Fruit fly (Drosophila melanogaster) whole organism, pupa: ENCODE data around the gene Pak3.

Experiments used
- CG10348 ChIP-seq: fragments of 200-800 bp; sonication (Bioruptor generic); IDR thresholded peaks from 2 replicates; pipeline ENCODE4 v1.3.6; 2022; ENCODE audit warnings: missing biosample characterization, missing genetic modification characterization
- CG12605 ChIP-seq: fragments of 200-800 bp; sonication (Bioruptor generic); IDR thresholded peaks from 2 replicates; pipeline ENCODE4 v1.3.6; 2022; ENCODE audit warnings: missing biosample characterization, missing genetic modification characterization
- CG13204 ChIP-seq: fragments of 200-800 bp; sonication (Bioruptor generic); optimal IDR thresholded peaks from 2 replicates; lab custom pipeline; 2018; ENCODE audit warnings: missing biosample characterization, mild to moderate bottlenecking, missing genetic modification characterization, moderate library complexity
- CG14655 ChIP-seq: fragments of 200-800 bp; sonication (Bioruptor generic); optimal IDR thresholded peaks from 3 replicates; lab custom pipeline; 2017; ENCODE audit warnings: mild to moderate bottlenecking, missing biosample characterization, missing genetic modification reagents, missing genetic modification characterization
- CG15710 ChIP-seq: fragments of 200-800 bp; sonication (Bioruptor generic); optimal IDR thresholded peaks from 2 replicates; lab custom pipeline; 2018; ENCODE audit warnings: missing biosample characterization, mild to moderate bottlenecking, missing genetic modification characterization, moderate library complexity
- CG17806 ChIP-seq: fragments of 200-800 bp; sonication (Bioruptor generic); optimal IDR thresholded peaks from 2 replicates; lab custom pipeline; 2018; ENCODE audit warnings: missing biosample characterization, mild to moderate bottlenecking, missing genetic modification characterization, moderate library complexity
- CG32121 ChIP-seq: fragments of 200-800 bp; sonication (Bioruptor generic); IDR thresholded peaks from 2 replicates; pipeline ENCODE4 v1.3.6; 2022; ENCODE audit warnings: missing biosample characterization, missing genetic modification characterization
- CG34367 ChIP-seq: fragments of 200-800 bp; sonication (Bioruptor generic); optimal IDR thresholded peaks from 2 replicates; lab custom pipeline; 2018; ENCODE audit warnings: missing biosample characterization, mild to moderate bottlenecking, missing genetic modification characterization
- CG4496 ChIP-seq: fragments of 200-800 bp; sonication (Bioruptor generic); IDR thresholded peaks from 3 replicates; pipeline ENCODE4 v1.3.6; 2022; ENCODE audit warnings: missing biosample characterization, missing genetic modification characterization
- CG8159 ChIP-seq: fragments of 200-800 bp; sonication (Bioruptor generic); optimal IDR thresholded peaks from 3 replicates; lab custom pipeline; 2018; ENCODE audit warnings: missing biosample characterization, mild to moderate bottlenecking, missing genetic modification characterization, moderate library complexity
- CG8301 ChIP-seq: fragments of 200-800 bp; sonication (Bioruptor generic); optimal IDR thresholded peaks from 2 replicates; lab custom pipeline; 2018; ENCODE audit warnings: missing biosample characterization, mild to moderate bottlenecking, missing genetic modification characterization
- CG9948 ChIP-seq: fragments of 200-800 bp; sonication (Bioruptor generic); optimal IDR thresholded peaks from 2 replicates; lab custom pipeline; 2018; ENCODE audit warnings: missing biosample characterization, mild to moderate bottlenecking, missing genetic modification characterization, moderate library complexity
- D1 ChIP-seq: fragments of 200-800 bp; sonication (Bioruptor generic); optimal IDR thresholded peaks from 2 replicates; lab custom pipeline; 2018; ENCODE audit warnings: missing biosample characterization, mild to moderate bottlenecking, missing genetic modification characterization, moderate library complexity
- EcR ChIP-seq: fragments of 200-800 bp; sonication (Bioruptor generic); optimal IDR thresholded peaks from 3 replicates; lab custom pipeline; 2019; ENCODE audit warnings: missing biosample characterization, missing genetic modification characterization, mild to moderate bottlenecking, moderate library complexity, missing genetic modification reagents
- Ets98B ChIP-seq: fragments of 200-800 bp; sonication (Bioruptor generic); IDR thresholded peaks from 2 replicates; pipeline ENCODE4 v1.3.6; 2022; ENCODE audit warnings: missing biosample characterization, missing genetic modification characterization
- Pif1A ChIP-seq: fragments of 200-800 bp; sonication (Bioruptor generic); optimal IDR thresholded peaks from 3 replicates; lab custom pipeline; 2016; ENCODE audit warnings: missing biosample characterization, missing genetic modification characterization
- Pif1B ChIP-seq: fragments of 200-800 bp; sonication (Bioruptor generic); optimal IDR thresholded peaks from 3 replicates; lab custom pipeline; 2016; ENCODE audit warnings: missing biosample characterization, missing genetic modification characterization
- Snoo ChIP-seq: fragments of 200-800 bp; sonication (Bioruptor generic); optimal IDR thresholded peaks from 3 replicates; lab custom pipeline; 2017; ENCODE audit warnings: missing biosample characterization, mild to moderate bottlenecking, missing genetic modification characterization, inconsistent platforms
- fd96Ca ChIP-seq: fragments of 200-800 bp; sonication (Bioruptor generic); IDR thresholded peaks from 3 replicates; pipeline ENCODE4 v1.3.6; 2022; ENCODE audit warnings: missing biosample characterization, missing genetic modification characterization
- gl ChIP-seq: fragments of 200-800 bp; sonication (Bioruptor generic); optimal IDR thresholded peaks from 2 replicates; lab custom pipeline; 2018; ENCODE audit warnings: missing biosample characterization, mild to moderate bottlenecking, missing genetic modification characterization
- rn ChIP-seq: fragments of 200-800 bp; sonication (Bioruptor generic); IDR thresholded peaks from 2 replicates; pipeline ENCODE4 v1.3.6; 2022; ENCODE audit warnings: missing biosample characterization, missing genetic modification characterization

Pak3 gene

DNA sequence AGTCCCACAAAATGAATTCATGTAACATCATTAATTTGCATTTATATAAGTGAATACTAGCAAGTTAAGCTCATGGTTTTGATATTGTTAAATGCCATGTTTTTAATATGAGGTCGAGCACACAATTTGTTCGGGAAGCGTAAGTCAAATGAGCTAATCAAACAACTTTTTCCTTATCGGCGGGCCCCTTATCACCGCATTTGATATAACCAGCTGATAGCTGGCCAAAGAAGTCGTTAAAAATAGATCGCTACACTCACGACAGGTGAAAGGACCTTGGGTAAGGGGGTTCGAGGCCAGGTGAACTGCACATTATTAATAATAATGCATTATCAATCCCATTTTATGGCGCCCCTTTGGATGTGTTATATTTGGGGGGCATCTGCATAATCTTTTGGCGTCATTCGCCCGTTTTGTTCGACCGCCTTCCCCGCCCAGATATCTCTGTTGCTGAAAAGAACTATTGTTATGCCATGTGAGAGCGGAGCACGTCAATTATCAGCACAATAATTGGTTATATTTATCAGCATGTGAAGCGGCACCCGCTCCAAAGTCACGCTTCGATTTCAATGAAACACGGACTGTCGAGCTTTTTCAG, 6.1 kb downstream of the Pak3 start:
- TF ChIP-seq Snoo (no peak), CG10348 (GFP tag; lab: Robert Waterston, UW) (no peak), CG12605 (GFP tag; lab: Robert Waterston, UW) (no peak), CG15710 (tag; lab: Kevin White, UChicago) (no peak)

DNA sequence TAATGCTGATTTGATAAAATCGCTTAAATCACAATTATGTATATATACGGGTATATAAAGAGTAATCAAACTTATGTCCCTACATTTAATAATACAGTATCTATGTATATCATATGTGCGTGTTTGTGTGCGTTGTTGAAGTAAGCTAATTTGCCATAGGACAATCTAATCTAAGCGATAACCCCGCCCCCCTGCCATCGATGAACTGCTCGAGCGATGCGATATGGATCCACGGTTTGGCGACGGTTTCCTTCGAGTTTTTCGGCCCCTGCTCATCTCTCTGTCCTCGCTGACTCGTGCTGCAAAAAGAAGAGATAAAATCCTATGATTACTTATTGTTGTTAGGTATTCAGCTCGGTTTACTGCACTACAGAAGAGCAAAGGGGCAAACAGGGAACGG, 6.8 kb downstream of the Pak3 start:
- TF ChIP-seq CG4496 (GFP tag; lab: Robert Waterston, UW) = no peak
- no peak for TF ChIP-seq Pif1B (GFP tag; lab: Kevin White, UChicago)
- TF ChIP-seq CG15710 (tag; lab: Kevin White, UChicago) = no peak
- no peak for TF ChIP-seq CG14655 (GFP tag; lab: Kevin White, UChicago)
- no peak for TF ChIP-seq Ets98B (GFP tag; lab: Robert Waterston, UW)
- TF ChIP-seq CG17806 (tag; lab: Kevin White, UChicago) = no peak
- TF ChIP-seq Pif1A (GFP tag; lab: Kevin White, UChicago) = no peak
- TF ChIP-seq CG10348 (GFP tag; lab: Robert Waterston, UW) = no peak
- no peak for TF ChIP-seq CG34367
- no peak for TF ChIP-seq CG8159
- no peak for TF ChIP-seq D1 (tag; lab: Kevin White, UChicago)
- no peak for TF ChIP-seq gl

DNA sequence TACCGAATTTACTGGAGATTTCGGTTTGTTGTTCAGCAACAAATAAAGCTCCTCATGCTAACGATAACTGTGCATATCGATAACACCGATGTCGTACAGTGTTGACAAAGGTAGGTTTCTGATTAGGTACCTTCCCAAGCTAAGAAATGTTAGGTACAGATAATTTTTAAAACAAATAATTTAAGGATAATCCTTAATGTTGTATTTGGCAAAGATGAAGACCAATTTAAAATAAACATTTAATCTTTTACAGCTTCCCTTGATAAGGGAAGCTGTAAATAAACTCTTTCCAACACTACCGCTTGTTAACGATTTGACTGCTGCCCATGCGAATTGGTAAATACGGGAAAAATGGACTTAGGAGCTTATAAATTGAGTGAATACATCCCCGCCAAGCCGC, 10.7 kb downstream of the Pak3 start, which contains the start of the genes Ttc1 and CG14882:
Ttc1 (minus strand) TSS at position 71 of the 400 bp plus-strand sequence.
CG14882 (plus strand) TSS at position 271 of the 400 bp plus-strand sequence.
- TF ChIP-seq rn (GFP tag; lab: Robert Waterston, UW) (peak; percentile 61), CG32121 (GFP tag; lab: Robert Waterston, UW) (peak; percentile 87), CG17806 (tag; lab: Kevin White, UChicago) (peak; percentile 59), CG4496 (GFP tag; lab: Robert Waterston, UW) (peak; percentile 74), gl (peak; percentile 16), CG34367 (peak; percentile 64), Ets98B (GFP tag; lab: Robert Waterston, UW) (peak; percentile 74), CG15710 (tag; lab: Kevin White, UChicago) (peak; percentile 80), EcR (no peak), CG8301 (tag; lab: Kevin White, UChicago) (peak; percentile 62), CG10348 (GFP tag; lab: Robert Waterston, UW) (peak; percentile 67; the same call in 1 of the 2 replicates), Snoo (peak; percentile 72), CG9948 (tag; lab: Kevin White, UChicago) (peak; percentile 70), fd96Ca (GFP tag; lab: Robert Waterston, UW) (peak; percentile 44; the same call in 1 of the 3 replicates), Pif1A (GFP tag; lab: Kevin White, UChicago) (no peak), Pif1B (GFP tag; lab: Kevin White, UChicago) (no peak), CG12605 (GFP tag; lab: Robert Waterston, UW) (peak; percentile 76), CG13204 (GFP tag; lab: Kevin White, UChicago) (no peak)

DNA sequence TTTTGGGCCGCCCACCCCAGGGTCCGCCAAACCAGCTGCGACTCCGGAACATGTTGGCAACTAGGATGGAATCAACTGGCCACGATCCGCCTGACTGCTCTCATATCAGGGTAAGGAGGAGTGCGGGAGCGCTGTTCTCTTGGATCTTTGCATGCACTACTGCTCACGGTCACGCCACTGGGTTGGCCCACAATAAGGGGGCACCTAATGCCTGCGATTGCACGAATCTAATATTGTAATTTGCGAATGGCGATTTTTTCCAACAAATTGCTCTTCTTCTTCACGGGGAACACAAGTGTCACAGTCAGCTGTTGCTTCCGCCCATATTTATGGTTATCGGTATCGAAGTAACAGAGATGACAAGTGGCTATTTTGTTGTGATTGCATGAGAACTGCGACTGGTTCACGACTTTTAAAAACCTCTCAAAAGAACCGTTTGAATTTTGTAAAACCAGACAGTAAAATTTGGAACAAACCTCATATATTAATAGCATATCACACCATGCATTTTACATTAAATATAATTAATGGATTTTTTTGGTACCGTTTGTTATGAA, 12.2 kb downstream of the Pak3 start, which contains the start of gene ema:
ema (minus strand) TSS at position 295 of the 557 bp plus-strand sequence.
- TF ChIP-seq CG34367 = no peak
- peak; percentile 36; the same call in 1 of the 2 replicates for TF ChIP-seq Ets98B (GFP tag; lab: Robert Waterston, UW)
- 0 out of 2 replicates have a peak, but pooled peaks have one; percentile 18 for TF ChIP-seq CG32121 (GFP tag; lab: Robert Waterston, UW)

DNA sequence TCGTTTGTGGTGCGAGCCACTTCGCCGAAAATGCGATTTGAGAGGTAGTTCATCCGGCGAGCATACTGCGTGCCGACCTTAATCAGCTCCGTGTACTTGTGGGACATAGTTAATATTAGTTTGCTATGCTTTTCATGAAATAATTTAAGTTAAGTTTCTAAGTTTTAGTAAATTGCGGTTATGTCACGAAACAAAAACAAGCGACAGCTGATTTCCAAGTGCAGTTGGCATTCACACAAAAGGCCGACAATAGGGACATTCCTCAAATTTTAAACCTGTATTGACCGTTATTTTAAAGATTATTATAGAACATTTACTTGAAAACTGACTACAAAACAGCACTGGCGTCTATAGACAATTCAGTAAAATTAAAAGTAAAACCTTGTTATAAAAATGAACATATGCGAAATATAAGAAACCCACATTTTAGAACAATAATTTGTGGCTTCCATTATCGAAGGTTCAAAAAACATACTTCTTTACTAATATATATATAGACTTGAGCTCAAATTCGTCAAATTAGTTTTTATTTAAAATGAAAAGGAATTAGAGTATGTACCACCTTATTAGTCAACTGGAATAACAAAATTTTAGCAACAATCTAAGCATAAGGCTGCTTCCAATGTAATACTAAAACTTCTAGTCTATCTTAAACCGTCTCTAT, 17.1 kb downstream of the Pak3 start, which contains the start of gene mRpS33:
mRpS33 (minus strand) TSS at position 224 of the 664 bp plus-strand sequence.
- TF ChIP-seq CG34367 (no peak), CG8301 (tag; lab: Kevin White, UChicago) (no peak), Ets98B (GFP tag; lab: Robert Waterston, UW) (no peak), D1 (tag; lab: Kevin White, UChicago) (no peak), CG4496 (GFP tag; lab: Robert Waterston, UW) (no peak), CG13204 (GFP tag; lab: Kevin White, UChicago) (no peak), CG17806 (tag; lab: Kevin White, UChicago) (no peak), CG10348 (GFP tag; lab: Robert Waterston, UW) (no peak)

DNA sequence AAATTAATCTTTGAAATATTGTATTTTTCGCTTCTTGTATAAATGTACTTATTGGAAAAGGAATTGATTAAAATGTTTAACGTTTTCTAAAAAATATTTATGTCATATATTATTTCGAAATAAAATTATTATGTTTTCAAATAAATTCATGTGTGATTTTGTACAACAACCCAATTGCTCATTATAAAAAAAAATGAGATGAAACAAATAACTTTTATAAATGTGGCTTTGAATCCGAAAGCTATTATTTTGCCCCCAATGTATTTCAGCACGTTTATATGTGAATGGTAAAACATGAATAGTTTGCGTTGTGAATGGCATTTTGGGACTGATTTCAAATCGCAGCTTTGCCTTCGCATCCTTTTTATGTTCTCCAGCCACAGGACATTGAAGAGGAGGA, 19.0 kb downstream of the Pak3 start, which contains the start of gene CG14881:
CG14881 (plus strand) TSS at position 301 of the 400 bp plus-strand sequence.
- TF ChIP-seq CG15710 (tag; lab: Kevin White, UChicago) (no peak), CG4496 (GFP tag; lab: Robert Waterston, UW) (no peak), CG34367 (no peak), CG13204 (GFP tag; lab: Kevin White, UChicago) (no peak), CG12605 (GFP tag; lab: Robert Waterston, UW) (no peak)
- TF ChIP-seq, all 21 proteins: peak for 0
